Fruit fly (Drosophila melanogaster): Measurements from ENCODE around the gene CG9628.

- TF ChIP-seq CTCF (optimal IDR thresholded peaks at IDR 0.05) = no peak
- TF ChIP-seq CG8478 (optimal IDR thresholded peaks at IDR 0.05) = no peak
Measured at dm6 chr3L:14613792-14614677, 8.6 kb upstream of the CG9628 start, which contains the start of gene shd.
